Worm (Caenorhabditis elegans): Measurements from ENCODE around the gene srlf-29.
A peak's percentile ranks its signal among the peaks of the same experiment; 100 is the strongest.

Gene srlf-29

ce11 chrII:1695861-1696260 is 29.7 kb downstream of the srlf-29 start, which contains the start of gene F58E1.13:
F58E1.13 (minus strand) TSS chrII:1695872.
- TF ChIP-seq nhr-11 (tag; optimal IDR thresholded peaks at IDR 0.05): no peak
- no peak for TF ChIP-seq arid-1 (GFP tag; conservative IDR thresholded peaks at IDR 0.05)
- TF ChIP-seq ces-1 (GFP tag; optimal IDR thresholded peaks at IDR 0.05): no peak
- TF ChIP-seq nhr-76 (tag; optimal IDR thresholded peaks at IDR 0.05): no peak
- TF ChIP-seq ceh-20 (GFP tag; IDR thresholded peaks at IDR 0.05): no peak
- no peak for TF ChIP-seq dmd-9 (GFP tag; IDR thresholded peaks at IDR 0.05)
- TF ChIP-seq T20F7.1 (GFP tag; optimal IDR thresholded peaks at IDR 0.05): no peak
- TF ChIP-seq ZK337.2 (GFP tag; IDR thresholded peaks at IDR 0.05): no peak
- no peak for TF ChIP-seq mes-2 (tag; optimal IDR thresholded peaks at IDR 0.05; ENCODE audit: poor library complexity, severe bottlenecking)
- no peak for TF ChIP-seq nhr-28 (tag; optimal IDR thresholded peaks at IDR 0.05)
- no peak for TF ChIP-seq Y75B8A.6 (GFP tag; IDR thresholded peaks at IDR 0.05)
- TF ChIP-seq F26F4.8 (GFP tag; conservative IDR thresholded peaks at IDR 0.05): no peak
- TF ChIP-seq F10B5.3 (tag; optimal IDR thresholded peaks at IDR 0.05): no peak
- no peak for TF ChIP-seq daf-16 (GFP tag; optimal IDR thresholded peaks at IDR 0.05)
- TF ChIP-seq daf-16 (tag; optimal IDR thresholded peaks at IDR 0.05): no peak
- no peak for TF ChIP-seq cey-2 (tag; optimal IDR thresholded peaks at IDR 0.05; ENCODE audit: borderline replicate concordance, insufficient read depth)
- TF ChIP-seq lin-39 (tag; optimal IDR thresholded peaks at IDR 0.05): no peak
- no peak for TF ChIP-seq ZK546.5 (tag; optimal IDR thresholded peaks at IDR 0.05)

- TF ChIP-seq dmd-8 (GFP tag; IDR thresholded peaks at IDR 0.05): 0 out of 2 replicates have a peak, but pooled peaks have one; percentile 48
These were observed 34.5 kb downstream of the srlf-29 start for ce11 chrII:1700518-1701091.

- TF ChIP-seq lin-1 (GFP tag; IDR thresholded peaks at IDR 0.05) (no peak), ZK546.5 (tag; optimal IDR thresholded peaks at IDR 0.05) (no peak), nhr-28 (tag; optimal IDR thresholded peaks at IDR 0.05) (no peak), lsy-2 (tag; optimal IDR thresholded peaks at IDR 0.05) (no peak), set-16 (GFP tag; IDR thresholded peaks at IDR 0.05) (no peak), skn-1 (tag; optimal IDR thresholded peaks at IDR 0.05) (no peak)
These were observed 37.2 kb downstream of the srlf-29 start, which contains the start of gene fbxb-47 for ce11 chrII:1703363-1703762. fbxb-47 (minus strand) TSS chrII:1703463.

- peak; percentile 44 for TF ChIP-seq aha-1 (tag)
- TF ChIP-seq sdz-12 (GFP tag; optimal IDR thresholded peaks at IDR 0.05): no peak
These were observed 40.3 kb downstream of the srlf-29 start, which contains the start of gene sdz-18 for ce11 chrII:1706385-1706784. sdz-18 (minus strand) TSS chrII:1706485.

- TF ChIP-seq lin-29 (GFP tag; IDR thresholded peaks at IDR 0.05) (no peak), mxl-2 (GFP tag; conservative IDR thresholded peaks at IDR 0.05) (no peak), lin-15B (tag; optimal IDR thresholded peaks at IDR 0.05) (no peak), aha-1 (tag) (peak; percentile 28)
These were observed 43.8 kb downstream of the srlf-29 start, which contains the start of gene fbxa-184 for ce11 chrII:1709959-1710358. fbxa-184 (plus strand) TSS chrII:1710259.

ce11 chrII:1712938-1713337 is 46.8 kb downstream of the srlf-29 start, which contains the start of gene btb-7:
btb-7 (plus strand) TSS chrII:1713238.
- TF ChIP-seq zip-2 (tag; optimal IDR thresholded peaks at IDR 0.05): no peak
- no peak for TF ChIP-seq ctbp-1 (GFP tag; IDR thresholded peaks at IDR 0.05)
- no peak for TF ChIP-seq lin-13 (GFP tag; optimal IDR thresholded peaks at IDR 0.05)
- TF ChIP-seq arid-1 (GFP tag; conservative IDR thresholded peaks at IDR 0.05): no peak
- no peak for TF ChIP-seq nhr-48 (tag; optimal IDR thresholded peaks at IDR 0.05)
- TF ChIP-seq hmg-1.1 (GFP tag; IDR thresholded peaks at IDR 0.05): no peak
- no peak for TF ChIP-seq tag-97 (GFP tag; IDR thresholded peaks at IDR 0.05)
- no peak for TF ChIP-seq T20F7.1 (GFP tag; optimal IDR thresholded peaks at IDR 0.05)
